Fruit fly (Drosophila melanogaster) whole organism, pupa: ENCODE measurements around the gene qtc.

ENCODE experiments used
- CG10348 ChIP-seq: fragments of 200-800 bp; sonication (Bioruptor generic); IDR thresholded peaks from 2 replicates; pipeline ENCODE4 v1.3.6; 2022; ENCODE audit warnings: missing biosample characterization, missing genetic modification characterization
- CG12605 ChIP-seq: fragments of 200-800 bp; sonication (Bioruptor generic); IDR thresholded peaks from 2 replicates; pipeline ENCODE4 v1.3.6; 2022; ENCODE audit warnings: missing biosample characterization, missing genetic modification characterization
- CG13204 ChIP-seq: fragments of 200-800 bp; sonication (Bioruptor generic); optimal IDR thresholded peaks from 2 replicates; lab custom pipeline; 2018; ENCODE audit warnings: missing biosample characterization, mild to moderate bottlenecking, missing genetic modification characterization, moderate library complexity
- CG14655 ChIP-seq: fragments of 200-800 bp; sonication (Bioruptor generic); optimal IDR thresholded peaks from 3 replicates; lab custom pipeline; 2017; ENCODE audit warnings: mild to moderate bottlenecking, missing biosample characterization, missing genetic modification reagents, missing genetic modification characterization
- CG15710 ChIP-seq: fragments of 200-800 bp; sonication (Bioruptor generic); optimal IDR thresholded peaks from 2 replicates; lab custom pipeline; 2018; ENCODE audit warnings: missing biosample characterization, mild to moderate bottlenecking, missing genetic modification characterization, moderate library complexity
- CG17806 ChIP-seq: fragments of 200-800 bp; sonication (Bioruptor generic); optimal IDR thresholded peaks from 2 replicates; lab custom pipeline; 2018; ENCODE audit warnings: missing biosample characterization, mild to moderate bottlenecking, missing genetic modification characterization, moderate library complexity
- CG32121 ChIP-seq: fragments of 200-800 bp; sonication (Bioruptor generic); IDR thresholded peaks from 2 replicates; pipeline ENCODE4 v1.3.6; 2022; ENCODE audit warnings: missing biosample characterization, missing genetic modification characterization
- CG34367 ChIP-seq: fragments of 200-800 bp; sonication (Bioruptor generic); optimal IDR thresholded peaks from 2 replicates; lab custom pipeline; 2018; ENCODE audit warnings: missing biosample characterization, mild to moderate bottlenecking, missing genetic modification characterization
- CG4496 ChIP-seq: fragments of 200-800 bp; sonication (Bioruptor generic); IDR thresholded peaks from 3 replicates; pipeline ENCODE4 v1.3.6; 2022; ENCODE audit warnings: missing biosample characterization, missing genetic modification characterization
- CG8159 ChIP-seq: fragments of 200-800 bp; sonication (Bioruptor generic); optimal IDR thresholded peaks from 3 replicates; lab custom pipeline; 2018; ENCODE audit warnings: missing biosample characterization, mild to moderate bottlenecking, missing genetic modification characterization, moderate library complexity
- CG8301 ChIP-seq: fragments of 200-800 bp; sonication (Bioruptor generic); optimal IDR thresholded peaks from 2 replicates; lab custom pipeline; 2018; ENCODE audit warnings: missing biosample characterization, mild to moderate bottlenecking, missing genetic modification characterization
- CG9948 ChIP-seq: fragments of 200-800 bp; sonication (Bioruptor generic); optimal IDR thresholded peaks from 2 replicates; lab custom pipeline; 2018; ENCODE audit warnings: missing biosample characterization, mild to moderate bottlenecking, missing genetic modification characterization, moderate library complexity
- D1 ChIP-seq: fragments of 200-800 bp; sonication (Bioruptor generic); optimal IDR thresholded peaks from 2 replicates; lab custom pipeline; 2018; ENCODE audit warnings: missing biosample characterization, mild to moderate bottlenecking, missing genetic modification characterization, moderate library complexity
- EcR ChIP-seq: fragments of 200-800 bp; sonication (Bioruptor generic); optimal IDR thresholded peaks from 3 replicates; lab custom pipeline; 2019; ENCODE audit warnings: missing biosample characterization, missing genetic modification characterization, mild to moderate bottlenecking, moderate library complexity, missing genetic modification reagents
- Ets98B ChIP-seq: fragments of 200-800 bp; sonication (Bioruptor generic); IDR thresholded peaks from 2 replicates; pipeline ENCODE4 v1.3.6; 2022; ENCODE audit warnings: missing biosample characterization, missing genetic modification characterization
- Pif1A ChIP-seq: fragments of 200-800 bp; sonication (Bioruptor generic); optimal IDR thresholded peaks from 3 replicates; lab custom pipeline; 2016; ENCODE audit warnings: missing biosample characterization, missing genetic modification characterization
- Pif1B ChIP-seq: fragments of 200-800 bp; sonication (Bioruptor generic); optimal IDR thresholded peaks from 3 replicates; lab custom pipeline; 2016; ENCODE audit warnings: missing biosample characterization, missing genetic modification characterization
- Snoo ChIP-seq: fragments of 200-800 bp; sonication (Bioruptor generic); optimal IDR thresholded peaks from 3 replicates; lab custom pipeline; 2017; ENCODE audit warnings: missing biosample characterization, mild to moderate bottlenecking, missing genetic modification characterization, inconsistent platforms
- fd96Ca ChIP-seq: fragments of 200-800 bp; sonication (Bioruptor generic); IDR thresholded peaks from 3 replicates; pipeline ENCODE4 v1.3.6; 2022; ENCODE audit warnings: missing biosample characterization, missing genetic modification characterization
- gl ChIP-seq: fragments of 200-800 bp; sonication (Bioruptor generic); optimal IDR thresholded peaks from 2 replicates; lab custom pipeline; 2018; ENCODE audit warnings: missing biosample characterization, mild to moderate bottlenecking, missing genetic modification characterization
- rn ChIP-seq: fragments of 200-800 bp; sonication (Bioruptor generic); IDR thresholded peaks from 2 replicates; pipeline ENCODE4 v1.3.6; 2022; ENCODE audit warnings: missing biosample characterization, missing genetic modification characterization

Gene qtc

DNA sequence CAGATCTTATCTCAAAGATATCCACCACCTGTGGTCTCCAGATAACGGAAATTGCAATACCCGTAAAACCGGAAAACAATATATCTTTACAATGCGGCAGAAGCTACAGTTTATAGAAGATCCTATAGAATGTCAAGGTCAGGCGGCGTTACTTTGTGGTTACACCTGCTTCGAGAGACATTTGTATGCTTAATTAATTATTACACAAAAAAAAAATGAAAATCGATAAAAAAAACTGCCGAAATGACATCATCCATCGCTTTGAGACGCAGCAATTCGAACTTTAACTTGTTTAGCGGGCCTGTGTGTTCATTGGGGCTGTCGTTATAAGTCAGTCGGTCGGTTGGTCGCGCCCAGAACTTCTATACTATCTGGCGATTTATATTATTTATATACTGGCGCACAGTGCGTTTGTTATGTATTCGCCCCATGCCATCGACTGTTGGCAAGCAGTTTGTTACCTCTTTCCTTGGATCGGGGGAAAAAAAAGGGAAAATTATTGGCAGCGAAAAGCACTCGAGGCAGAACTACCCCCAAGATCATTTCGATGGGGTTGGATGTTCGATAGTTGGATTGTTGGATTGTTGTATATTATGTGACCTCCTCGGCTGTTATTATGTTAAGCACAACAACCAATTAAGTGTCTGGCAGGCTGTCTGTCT lies 50.8 kb downstream of the qtc start:
- TF ChIP-seq Pif1B (GFP tag; lab: Kevin White, UChicago) (no peak), CG8301 (tag; lab: Kevin White, UChicago) (no peak), CG12605 (GFP tag; lab: Robert Waterston, UW) (no peak), CG13204 (no peak), CG4496 (no peak), gl (tag; lab: Kevin White, UChicago) (no peak), CG15710 (tag; lab: Kevin White, UChicago) (no peak), CG17806 (tag; lab: Kevin White, UChicago) (no peak), D1 (no peak)

DNA sequence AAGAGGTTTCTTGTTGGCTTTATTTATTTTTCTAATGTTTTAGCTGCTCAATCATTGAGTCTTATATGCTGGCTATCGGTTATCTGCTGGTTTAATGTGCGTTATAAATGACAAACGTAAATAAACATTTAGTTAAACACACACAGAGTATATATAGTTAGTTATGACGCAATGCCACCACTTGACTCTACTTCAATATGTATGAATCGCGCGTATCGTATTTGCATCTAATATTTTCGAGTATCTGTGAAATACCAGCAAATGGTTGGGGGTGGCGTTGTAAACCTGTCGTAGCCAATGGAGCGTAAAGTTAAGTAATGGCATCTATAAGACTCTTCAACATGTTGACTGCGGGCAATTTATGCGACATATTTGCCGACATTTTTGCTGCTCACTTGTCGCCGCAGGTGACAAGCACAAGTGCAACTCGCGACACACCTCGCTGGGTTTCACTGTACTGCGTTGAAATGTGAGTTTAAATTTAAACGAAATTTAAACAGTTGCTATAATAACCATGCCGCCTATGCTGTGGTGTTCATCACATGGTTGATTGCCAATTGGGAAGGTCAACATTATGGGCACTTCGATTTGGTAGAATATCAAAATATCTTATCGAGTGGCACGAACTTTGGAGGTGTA lies 53.0 kb downstream of the qtc start:
- TF ChIP-seq Pif1B (GFP tag; lab: Kevin White, UChicago) (no peak), CG8301 (tag; lab: Kevin White, UChicago) (no peak), Ets98B (GFP tag; lab: Robert Waterston, UW) (no peak), CG17806 (tag; lab: Kevin White, UChicago) (no peak), CG34367 (tag; lab: Kevin White, UChicago) (no peak), CG10348 (GFP tag; lab: Robert Waterston, UW) (no peak), CG4496 (no peak), CG14655 (GFP tag; lab: Kevin White, UChicago) (no peak), CG9948 (tag; lab: Kevin White, UChicago) (no peak), CG12605 (GFP tag; lab: Robert Waterston, UW) (no peak), rn (GFP tag; lab: Robert Waterston, UW) (no peak), D1 (no peak), gl (tag; lab: Kevin White, UChicago) (no peak), CG32121 (GFP tag; lab: Robert Waterston, UW) (no peak), EcR (GFP tag; lab: Kevin White, UChicago) (no peak), Pif1A (no peak), CG13204 (no peak), CG8159 (tag; lab: Kevin White, UChicago) (no peak), CG15710 (tag; lab: Kevin White, UChicago) (no peak), Snoo (tag; lab: Kevin White, UChicago) (no peak)

DNA sequence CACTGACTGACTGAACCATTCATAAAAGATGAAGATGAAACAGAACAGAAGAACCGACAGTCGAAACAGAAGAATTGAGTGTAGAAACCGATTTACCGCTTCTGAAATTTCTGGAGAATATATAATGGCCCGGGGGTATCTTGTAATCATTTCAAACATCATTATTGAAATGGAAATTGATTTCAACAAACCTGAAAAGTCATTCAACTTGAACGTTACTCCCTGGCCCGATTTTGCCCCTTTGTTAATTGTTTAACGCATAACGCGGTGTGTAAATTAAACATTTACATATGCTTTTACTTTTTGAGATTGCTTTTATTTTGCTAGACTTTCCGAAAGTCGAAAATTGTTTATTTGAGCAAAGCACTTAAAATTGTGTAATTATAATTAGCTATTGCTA lies 54.3 kb downstream of the qtc start:
- TF ChIP-seq D1 (no peak), CG17806 (tag; lab: Kevin White, UChicago) (no peak), rn (GFP tag; lab: Robert Waterston, UW) (no peak), CG12605 (GFP tag; lab: Robert Waterston, UW) (no peak), CG4496 (no peak), Ets98B (GFP tag; lab: Robert Waterston, UW) (no peak), Pif1A (no peak), gl (tag; lab: Kevin White, UChicago) (no peak), EcR (GFP tag; lab: Kevin White, UChicago) (no peak), fd96Ca (GFP tag; lab: Robert Waterston, UW) (no peak), CG15710 (tag; lab: Kevin White, UChicago) (no peak), Snoo (tag; lab: Kevin White, UChicago) (no peak), CG13204 (no peak), CG8301 (tag; lab: Kevin White, UChicago) (no peak), CG14655 (GFP tag; lab: Kevin White, UChicago) (no peak), CG32121 (GFP tag; lab: Robert Waterston, UW) (no peak)

DNA sequence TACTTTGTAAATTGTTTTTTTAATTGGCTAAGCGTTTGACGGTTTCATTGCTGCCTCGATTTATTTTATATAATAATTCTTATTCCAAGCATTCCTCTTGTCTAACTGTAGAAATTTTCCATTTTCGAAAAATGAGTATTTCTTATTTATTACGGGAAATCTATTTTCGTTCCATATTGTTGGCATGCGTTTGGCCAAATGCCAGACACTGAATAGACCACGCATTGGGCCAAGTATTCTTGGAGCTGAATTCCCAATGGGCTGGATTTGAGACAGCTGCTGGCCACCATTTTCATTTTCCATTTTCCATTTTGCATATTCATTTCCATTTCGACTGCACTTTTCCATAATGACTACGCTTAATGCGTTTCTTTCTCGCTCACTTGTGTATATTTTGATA lies 55.9 kb downstream of the qtc start:
- no peak for TF ChIP-seq CG15710 (tag; lab: Kevin White, UChicago)
- TF ChIP-seq EcR (GFP tag; lab: Kevin White, UChicago), result no peak
- no peak for TF ChIP-seq CG34367 (tag; lab: Kevin White, UChicago)
- no peak for TF ChIP-seq CG14655 (GFP tag; lab: Kevin White, UChicago)
- no peak for TF ChIP-seq CG4496
- TF ChIP-seq D1, result no peak
- no peak for TF ChIP-seq CG8301 (tag; lab: Kevin White, UChicago)
- no peak for TF ChIP-seq rn (GFP tag; lab: Robert Waterston, UW)
- TF ChIP-seq CG8159 (tag; lab: Kevin White, UChicago), result no peak
- TF ChIP-seq Pif1B (GFP tag; lab: Kevin White, UChicago), result no peak
- TF ChIP-seq CG32121 (GFP tag; lab: Robert Waterston, UW), result no peak
- no peak for TF ChIP-seq Ets98B (GFP tag; lab: Robert Waterston, UW)
- no peak for TF ChIP-seq Pif1A
- TF ChIP-seq CG12605 (GFP tag; lab: Robert Waterston, UW), result no peak

DNA sequence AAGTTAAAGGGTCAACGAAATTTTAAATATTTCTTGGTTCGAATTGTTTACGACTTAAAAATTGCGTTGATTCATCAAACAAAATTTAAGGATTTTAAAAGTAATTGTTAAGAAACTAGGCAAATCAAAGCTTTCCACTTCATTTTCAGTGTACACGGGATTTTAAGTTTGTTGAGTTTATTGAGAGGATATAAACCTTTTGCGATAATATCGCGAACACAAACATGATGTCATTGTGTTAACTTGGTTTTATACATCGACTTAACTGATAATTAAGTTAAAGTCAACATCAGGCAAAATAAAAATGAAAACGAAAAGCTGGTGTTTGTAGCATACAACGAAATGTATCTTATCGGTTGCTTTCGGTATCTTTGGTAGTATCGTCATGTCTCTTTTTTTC lies 56.4 kb downstream of the qtc start:
- no peak for TF ChIP-seq gl (tag; lab: Kevin White, UChicago)
- TF ChIP-seq CG15710 (tag; lab: Kevin White, UChicago), result no peak
- no peak for TF ChIP-seq CG13204

DNA sequence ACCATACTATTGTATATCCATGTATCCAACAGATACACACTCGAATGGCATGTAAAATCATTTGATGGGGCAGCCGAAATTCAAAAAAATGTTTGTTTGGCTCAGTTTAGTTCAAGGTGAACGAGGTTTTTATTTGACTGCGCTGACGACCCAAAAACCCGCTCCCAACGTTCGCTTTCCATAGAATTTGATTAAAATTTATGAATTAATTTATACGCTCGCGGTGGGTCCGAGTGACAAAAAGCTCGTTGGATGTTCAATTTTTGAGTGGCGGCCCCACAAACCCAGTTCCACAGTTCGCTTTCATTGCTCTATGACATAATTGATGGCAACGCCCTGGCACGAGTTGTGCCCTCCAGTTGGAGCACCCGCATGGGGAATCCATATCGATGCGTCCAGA lies 59.0 kb downstream of the qtc start:
- TF ChIP-seq CG13204, result no peak
